Fruit fly (Drosophila melanogaster) whole organism, adult: ENCODE data around the gene CG43181.

Experiments used
- CG11617 ChIP-seq: fragments of 200-800 bp; sonication (Bioruptor generic); optimal IDR thresholded peaks from 2 replicates; lab custom pipeline; 2017; ENCODE audit warnings: mild to moderate bottlenecking, missing biosample characterization, missing genetic modification reagents, missing genetic modification characterization
- CG12768 ChIP-seq: fragments of 200-800 bp; sonication (Bioruptor generic); optimal IDR thresholded peaks from 2 replicates; lab custom pipeline; 2017; ENCODE audit warnings: missing biosample characterization, missing genetic modification characterization, mild to moderate bottlenecking, moderate library complexity, missing genetic modification reagents
- CG14711 ChIP-seq: fragments of 200-800 bp; sonication (Bioruptor generic); optimal IDR thresholded peaks from 2 replicates; lab custom pipeline; 2018; ENCODE audit warnings: missing biosample characterization, mild to moderate bottlenecking, missing genetic modification characterization, moderate library complexity
- CG7101 ChIP-seq: fragments of 200-800 bp; sonication (Bioruptor generic); optimal IDR thresholded peaks from 2 replicates; lab custom pipeline; 2018; ENCODE audit warnings: missing biosample characterization, mild to moderate bottlenecking, missing genetic modification characterization, moderate library complexity
- Crg-1 ChIP-seq: fragments of 200-800 bp; sonication (Bioruptor generic); optimal IDR thresholded peaks from 2 replicates; lab custom pipeline; 2016; ENCODE audit warnings: missing biosample characterization, missing genetic modification characterization
- Hr96 ChIP-seq: fragments of 200-800 bp; sonication (Bioruptor generic); optimal IDR thresholded peaks from 2 replicates; lab custom pipeline; 2016; ENCODE audit warnings: missing biosample characterization, missing genetic modification characterization
- bab1 ChIP-seq: fragments of 200-800 bp; sonication (Bioruptor generic); optimal IDR thresholded peaks from 3 replicates; lab custom pipeline; 2019; ENCODE audit warnings: missing biosample characterization, mild to moderate bottlenecking, missing genetic modification characterization, moderate library complexity
- cic ChIP-seq: fragments of 200-800 bp; sonication (Bioruptor generic); optimal IDR thresholded peaks from 2 replicates; lab custom pipeline; 2017; ENCODE audit warnings: missing biosample characterization, mild to moderate bottlenecking, missing genetic modification characterization, moderate library complexity
- cnc ChIP-seq, 2 experiments: fragments of >200 bp; optimal IDR thresholded peaks; 2 replicates each; lab custom pipeline; 2017
- kay ChIP-seq: fragments of 200-800 bp; sonication (Bioruptor generic); peaks from one replicate; lab custom pipeline; 2016; ENCODE audit warnings: missing biosample characterization, missing genetic modification characterization, borderline replicate concordance
- ovo ChIP-seq: fragments of 200-800 bp; sonication (Bioruptor generic); optimal IDR thresholded peaks from 2 replicates; lab custom pipeline; 2016; ENCODE audit warnings: missing biosample characterization, missing genetic modification characterization
- pad ChIP-seq: fragments of 200-800 bp; sonication (Bioruptor generic); optimal IDR thresholded peaks from 3 replicates; lab custom pipeline; 2017; ENCODE audit warnings: missing biosample characterization, missing genetic modification characterization, mild to moderate bottlenecking, moderate library complexity, missing genetic modification reagents

DNA sequence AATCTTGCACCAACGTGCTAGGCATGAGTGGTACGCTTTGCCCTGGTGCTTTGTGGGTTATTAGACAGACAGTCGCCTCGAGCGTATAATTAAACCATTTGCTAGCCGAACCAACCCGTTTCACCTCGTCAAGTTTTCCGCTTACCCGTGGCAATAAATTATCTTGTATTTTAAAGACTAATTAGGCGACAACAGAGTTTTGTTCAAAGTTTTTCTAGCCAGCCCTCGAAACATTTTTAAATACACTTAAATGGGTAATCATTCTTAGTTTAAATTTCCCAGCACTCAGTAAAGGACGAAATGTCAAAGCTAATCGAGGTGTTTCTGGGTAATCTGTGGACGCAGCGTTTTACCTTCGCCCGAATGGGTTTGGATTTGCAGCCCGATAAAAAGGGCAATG lies 35.5 kb upstream of the CG43181 start, which contains the start of gene Or1a:
- TF ChIP-seq kay (GFP tag; lab: Kevin White, UChicago) (no peak), Crg-1 (GFP tag; lab: Kevin White, UChicago) (no peak), pad (no peak), CG7101 (no peak), ovo (GFP tag; lab: Kevin White, UChicago) (no peak), CG14711 (tag; lab: Kevin White, UChicago) (no peak), Hr96 (no peak), cic (GFP tag; lab: Kevin White, UChicago) (no peak), bab1 (GFP tag; lab: Kevin White, UChicago) (no peak), CG12768 (GFP tag; lab: Kevin White, UChicago) (no peak), cnc (optimal IDR thresholded peaks at IDR 0.05; lab: Kevin White, UChicago) (no peak), CG11617 (GFP tag; lab: Kevin White, UChicago) (no peak)
